Fruit fly (Drosophila melanogaster): ENCODE results near the gene CG7214.
"Not testable (repeated sequence)": the region's sequence is repeated elsewhere in the genome, so short reads cannot be mapped to it uniquely, and the experiment has no call there.

CG7214 gene

dm6 chr2L:7741437-7741836, 3.2 kb downstream of the CG7214 start, which contains the start of gene Acp1:
Acp1 (minus strand) TSS chr2L:7741537.
- TF ChIP-seq Chrac-16 (GFP tag; optimal IDR thresholded peaks at IDR 0.05) (no peak), CG1602 (GFP tag; optimal IDR thresholded peaks at IDR 0.05) (no peak), Scr (GFP tag; IDR thresholded peaks at IDR 0.05; ENCODE audit: partially characterized antibody) (no peak), lbe (GFP tag; optimal IDR thresholded peaks at IDR 0.05) (no peak), CG8944 (GFP tag; optimal IDR thresholded peaks at IDR 0.05) (no peak), vvl (GFP tag; IDR thresholded peaks at IDR 0.05) (no peak), Asciz (GFP tag; optimal IDR thresholded peaks at IDR 0.05) (no peak), CG15696 (tag; optimal IDR thresholded peaks at IDR 0.05) (no peak), CG9876 (GFP tag; optimal IDR thresholded peaks at IDR 0.05) (no peak), Trl (optimal IDR thresholded peaks at IDR 0.05) (no peak), Trl (GFP tag; optimal IDR thresholded peaks at IDR 0.05) (no peak), bcd (GFP tag; optimal IDR thresholded peaks at IDR 0.05) (no peak), salm (tag; optimal IDR thresholded peaks at IDR 0.05) (no peak), Neu2 (GFP tag; optimal IDR thresholded peaks at IDR 0.05; ENCODE audit: borderline replicate concordance) (no peak), pzg (GFP tag; optimal IDR thresholded peaks at IDR 0.05) (no peak)

- not testable (repeated sequence) for TF ChIP-seq ftz-f1 (GFP tag; optimal IDR thresholded peaks at IDR 0.05); chinmo (GFP tag; IDR thresholded peaks at IDR 0.05; ENCODE audit: partially characterized antibody); CG10543 (GFP tag; optimal IDR thresholded peaks at IDR 0.05)
Measured at dm6 chr2L:7738709-7739108, 5.9 kb downstream of the CG7214 start, which contains the start of gene CG31904. CG31904 (minus strand) TSS chr2L:7738809.

- not testable (repeated sequence) for TF ChIP-seq CkIIα-i1 (GFP tag; IDR thresholded peaks at IDR 0.05); Ets65A (GFP tag); Drgx (GFP tag; IDR thresholded peaks at IDR 0.05)
Measured at dm6 chr2L:7732570-7732969, 12.1 kb downstream of the CG7214 start, which contains the start of gene CG13796. CG13796 (minus strand) TSS chr2L:7732670.

dm6 chr2L:7726268-7726997, 18.2 kb downstream of the CG7214 start, which contains the start of gene CG13795:
CG13795 (minus strand) TSS chr2L:7726298.
- TF ChIP-seq CoRest (tag; optimal IDR thresholded peaks at IDR 0.05) (peak; percentile 13), Ets65A (GFP tag) (peak; percentile 15), CG9437 (GFP tag; optimal IDR thresholded peaks at IDR 0.05) (no peak), D19A (tag; optimal IDR thresholded peaks at IDR 0.05) (peak; percentile 93), gem (tag; optimal IDR thresholded peaks at IDR 0.05) (peak; percentile 38)

dm6 chr2L:7722723-7723122, 21.9 kb downstream of the CG7214 start, which contains the start of gene CG13794:
CG13794 (minus strand) TSS chr2L:7722823.
- TF ChIP-seq Vsx1 (GFP tag; optimal IDR thresholded peaks at IDR 0.05) (no peak), corto (GFP tag; optimal IDR thresholded peaks at IDR 0.05) (no peak), Myb (GFP tag; optimal IDR thresholded peaks at IDR 0.05) (no peak), CG6683 (GFP tag; optimal IDR thresholded peaks at IDR 0.05) (no peak), CG6854 (GFP tag; optimal IDR thresholded peaks at IDR 0.05) (no peak), luna (GFP tag; optimal IDR thresholded peaks at IDR 0.05) (no peak), gem (tag; optimal IDR thresholded peaks at IDR 0.05) (no peak), Atf-2 (GFP tag; optimal IDR thresholded peaks at IDR 0.05) (no peak), CG17829 (tag; optimal IDR thresholded peaks at IDR 0.05) (no peak), CG17385 (GFP tag; optimal IDR thresholded peaks at IDR 0.05) (no peak), ash1 (GFP tag; optimal IDR thresholded peaks at IDR 0.05) (no peak), Ada2b (GFP tag; IDR thresholded peaks at IDR 0.05) (no peak), Chrac-16 (GFP tag; optimal IDR thresholded peaks at IDR 0.05) (no peak), Spps (tag; optimal IDR thresholded peaks at IDR 0.05) (no peak), CG8765 (GFP tag; IDR thresholded peaks at IDR 0.05) (no peak), HHEX (GFP tag; optimal IDR thresholded peaks at IDR 0.05) (no peak), hth (optimal IDR thresholded peaks at IDR 0.05) (no peak), Lhr (GFP tag; optimal IDR thresholded peaks at IDR 0.05) (no peak), Dek (tag; optimal IDR thresholded peaks at IDR 0.05) (no peak)

Measured in whole organism, embryonic.